Fruit fly (Drosophila melanogaster) whole organism, adult: ENCODE data around the gene Jhbp12.
A peak's percentile ranks its signal among the peaks of the same experiment; 100 is the strongest.

Experiments used
- CG12768 ChIP-seq: fragments of 200-800 bp; sonication (Bioruptor generic); optimal IDR thresholded peaks from 2 replicates; lab custom pipeline; 2017; ENCODE audit warnings: missing biosample characterization, missing genetic modification characterization, mild to moderate bottlenecking, moderate library complexity, missing genetic modification reagents
- CG33017 ChIP-seq: fragments of 200-800 bp; sonication (Bioruptor generic); optimal IDR thresholded peaks from 2 replicates; lab custom pipeline; 2018; ENCODE audit warnings: missing biosample characterization, mild to moderate bottlenecking, missing genetic modification characterization, moderate library complexity
- CG7101 ChIP-seq: fragments of 200-800 bp; sonication (Bioruptor generic); optimal IDR thresholded peaks from 2 replicates; lab custom pipeline; 2018; ENCODE audit warnings: missing biosample characterization, mild to moderate bottlenecking, missing genetic modification characterization, moderate library complexity
- Crg-1 ChIP-seq: fragments of 200-800 bp; sonication (Bioruptor generic); optimal IDR thresholded peaks from 2 replicates; lab custom pipeline; 2016; ENCODE audit warnings: missing biosample characterization, missing genetic modification characterization
- cnc ChIP-seq, 2 experiments: fragments of >200 bp; optimal IDR thresholded peaks; 2 replicates each; lab custom pipeline; 2017
- kay ChIP-seq: fragments of 200-800 bp; sonication (Bioruptor generic); peaks from one replicate; lab custom pipeline; 2016; ENCODE audit warnings: missing biosample characterization, missing genetic modification characterization, borderline replicate concordance
- pad ChIP-seq: fragments of 200-800 bp; sonication (Bioruptor generic); optimal IDR thresholded peaks from 3 replicates; lab custom pipeline; 2017; ENCODE audit warnings: missing biosample characterization, missing genetic modification characterization, mild to moderate bottlenecking, moderate library complexity, missing genetic modification reagents

DNA sequence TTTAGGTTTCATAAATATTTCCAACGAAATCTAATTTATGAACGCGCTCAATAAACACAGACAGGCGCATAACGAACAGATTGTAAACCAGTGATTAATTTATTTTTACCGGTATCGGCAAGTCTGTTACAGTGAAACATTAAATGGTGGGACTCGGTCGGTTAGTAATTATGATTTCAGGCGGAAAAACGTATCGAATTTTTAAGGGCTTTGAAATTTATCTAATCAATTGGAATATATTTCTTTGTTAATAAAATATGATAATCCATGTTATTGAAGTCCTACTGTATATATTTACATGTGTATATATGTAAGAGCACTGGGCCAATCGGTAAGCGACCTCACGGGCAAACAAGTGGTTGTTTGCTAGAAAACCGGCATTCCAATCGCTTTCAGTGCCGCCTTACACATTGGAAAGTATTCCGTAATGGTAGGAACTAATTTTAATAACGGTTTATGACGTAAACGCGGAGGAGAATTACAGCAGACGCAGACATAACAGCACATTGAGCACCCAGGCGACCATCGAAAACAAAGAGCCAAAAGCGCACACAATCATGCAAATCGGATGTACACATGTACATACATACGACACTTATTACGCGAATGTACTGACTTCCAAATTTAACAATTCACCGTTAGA lies 18.6 kb downstream of the Jhbp12 start:
- TF ChIP-seq kay (GFP tag; lab: Kevin White, UChicago) (peak; percentile 94), Crg-1 (GFP tag; lab: Kevin White, UChicago) (peak; percentile 90), pad (peak; percentile 97), cnc (optimal IDR thresholded peaks at IDR 0.05; lab: Kevin White, UChicago) (no peak), CG7101 (tag; lab: Kevin White, UChicago) (peak; percentile 94), CG33017 (peak; percentile 95), CG12768 (GFP tag; lab: Kevin White, UChicago) (peak; percentile 86)
